Comparison of ENCODE assay signal across 3 fruit fly cellular contexts in the genomic region with DNA sequence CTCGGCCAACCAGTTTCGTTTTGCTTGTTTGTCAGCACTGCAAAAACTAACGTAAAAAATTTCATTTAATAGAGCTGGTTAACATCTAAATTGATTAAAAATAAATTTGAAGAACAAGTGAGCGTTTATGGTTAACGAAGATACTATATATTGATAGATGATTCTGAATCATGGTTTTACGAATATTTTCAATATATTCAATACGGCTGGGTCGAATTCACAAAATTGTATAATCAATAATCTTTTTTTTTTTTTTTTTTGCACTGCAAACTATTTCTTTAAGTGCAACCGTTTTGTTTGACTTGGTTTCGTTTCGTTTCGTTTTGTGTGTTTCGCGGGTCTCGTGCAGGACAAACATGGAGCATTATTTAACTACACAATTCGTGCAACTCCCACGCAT.
A peak's percentile ranks its signal among the peaks of the same experiment; 100 is the strongest.
TF ChIP-seq lines count a peak whose summit lies in the region.

No protein-coding gene starts in this region.

TF ChIP-seq in whole organism, prepupa, 60 proteins besides CTCF, POLR2A, EP300 and RAD21 (continues in another document):
- TF ChIP-seq CG16779 (tag; optimal IDR thresholded peaks at IDR 0.05; lab: Kevin White, UChicago) (no peak), CG3032 (tag; optimal IDR thresholded peaks at IDR 0.05; lab: Kevin White, UChicago) (no peak), CG8319 (GFP tag; optimal IDR thresholded peaks at IDR 0.05; lab: Kevin White, UChicago) (no peak), acj6 (GFP tag; optimal IDR thresholded peaks at IDR 0.05; lab: Kevin White, UChicago) (peak; percentile 37), CG1621 (tag; optimal IDR thresholded peaks at IDR 0.05; lab: Kevin White, UChicago) (no peak), CG8119 (GFP tag; IDR thresholded peaks at IDR 0.05; lab: Robert Waterston, UW) (peak; percentile 86), ss (GFP tag; optimal IDR thresholded peaks at IDR 0.05; lab: Kevin White, UChicago) (no peak), eg (GFP tag; IDR thresholded peaks at IDR 0.05; lab: Robert Waterston, UW) (peak; percentile 60; the same call in 2 of the 3 replicates), CG6163 (GFP tag; IDR thresholded peaks at IDR 0.05; lab: Robert Waterston, UW) (peak; percentile 40; the same call in 1 of the 3 replicates), CG10669 (GFP tag; optimal IDR thresholded peaks at IDR 0.05; lab: Kevin White, UChicago) (no peak), CG6808 (GFP tag; optimal IDR thresholded peaks at IDR 0.05; lab: Kevin White, UChicago) (no peak), Gug (GFP tag; IDR thresholded peaks at IDR 0.05; lab: Robert Waterston, UW) (0 out of 2 replicates have a peak, but pooled peaks have one; percentile 11), CG6792 (GFP tag; optimal IDR thresholded peaks at IDR 0.05; lab: Kevin White, UChicago) (no peak), Hr38 (GFP tag; optimal IDR thresholded peaks at IDR 0.05; lab: Kevin White, UChicago) (no peak), CG34406 (GFP tag; optimal IDR thresholded peaks at IDR 0.05; lab: Kevin White, UChicago) (peak; percentile 28), dac (GFP tag; optimal IDR thresholded peaks at IDR 0.05; lab: Kevin White, UChicago) (peak; percentile 10), lz (GFP tag; optimal IDR thresholded peaks at IDR 0.05; lab: Kevin White, UChicago) (peak; percentile 60), Ets96B (tag; optimal IDR thresholded peaks at IDR 0.05; lab: Kevin White, UChicago) (no peak), salr (GFP tag; optimal IDR thresholded peaks at IDR 0.05; lab: Kevin White, UChicago) (peak in 1 of 2 experiments; percentile 44), Eip75B (GFP tag; optimal IDR thresholded peaks at IDR 0.05; lab: Kevin White, UChicago) (peak; percentile 22), net (GFP tag; optimal IDR thresholded peaks at IDR 0.05; lab: Kevin White, UChicago) (peak; percentile 46), Smox (GFP tag; optimal IDR thresholded peaks at IDR 0.05; lab: Kevin White, UChicago) (peak; percentile 54), pdm3 (GFP tag; optimal IDR thresholded peaks at IDR 0.05; lab: Kevin White, UChicago) (peak; percentile 60), CG11294 (GFP tag; IDR thresholded peaks at IDR 0.05; lab: Robert Waterston, UW) (no peak), Hr4 (GFP tag; optimal IDR thresholded peaks at IDR 0.05; lab: Kevin White, UChicago) (peak; percentile 69), topi (GFP tag; optimal IDR thresholded peaks at IDR 0.05; lab: Kevin White, UChicago) (peak; percentile 65), Eip78C (GFP tag; lab: Kevin White, UChicago) (peak; percentile 90), CG3919 (GFP tag; optimal IDR thresholded peaks at IDR 0.05; lab: Kevin White, UChicago) (peak; percentile 44), fkh (GFP tag; optimal IDR thresholded peaks at IDR 0.05; lab: Kevin White, UChicago) (no peak)

TF ChIP-seq in whole organism, pupa, 21 proteins besides CTCF, POLR2A, EP300 and RAD21:
- TF ChIP-seq Ets98B (GFP tag; IDR thresholded peaks at IDR 0.05; lab: Robert Waterston, UW) = peak; percentile 55
- TF ChIP-seq CG14655 (GFP tag; optimal IDR thresholded peaks at IDR 0.05; lab: Kevin White, UChicago) = peak; percentile 72
- TF ChIP-seq CG34367 (tag; optimal IDR thresholded peaks at IDR 0.05; lab: Kevin White, UChicago) = no peak
- TF ChIP-seq CG10348 (GFP tag; IDR thresholded peaks at IDR 0.05; lab: Robert Waterston, UW) = no peak
- TF ChIP-seq Pif1B (GFP tag; optimal IDR thresholded peaks at IDR 0.05; lab: Kevin White, UChicago) = peak; percentile 38
- TF ChIP-seq CG32121 (GFP tag; IDR thresholded peaks at IDR 0.05; lab: Robert Waterston, UW) = peak; percentile 66
- no peak for TF ChIP-seq CG15710 (tag; optimal IDR thresholded peaks at IDR 0.05; lab: Kevin White, UChicago)
- TF ChIP-seq CG9948 (tag; optimal IDR thresholded peaks at IDR 0.05; lab: Kevin White, UChicago) = peak; percentile 34
- no peak for TF ChIP-seq rn (GFP tag; IDR thresholded peaks at IDR 0.05; lab: Robert Waterston, UW)
- TF ChIP-seq CG4496 (GFP tag; IDR thresholded peaks at IDR 0.05; lab: Robert Waterston, UW) = 0 out of 3 replicates have a peak, but pooled peaks have one; percentile 40
- no peak for TF ChIP-seq D1 (tag; optimal IDR thresholded peaks at IDR 0.05; lab: Kevin White, UChicago)
- peak; percentile 56 for TF ChIP-seq CG8301 (tag; optimal IDR thresholded peaks at IDR 0.05; lab: Kevin White, UChicago)
- TF ChIP-seq Snoo (tag; optimal IDR thresholded peaks at IDR 0.05; lab: Kevin White, UChicago) = peak; percentile 10
- peak; percentile 45 for TF ChIP-seq Pif1A (GFP tag; optimal IDR thresholded peaks at IDR 0.05; lab: Kevin White, UChicago)
- peak; percentile 1 for TF ChIP-seq CG17806 (tag; optimal IDR thresholded peaks at IDR 0.05; lab: Kevin White, UChicago)

TF ChIP-seq in whole organism, wandering third instar larva, 38 proteins besides CTCF, POLR2A, EP300 and RAD21:
- no peak for TF ChIP-seq sv (GFP tag; optimal IDR thresholded peaks at IDR 0.05; lab: Kevin White, UChicago)
- no peak for TF ChIP-seq pan (optimal IDR thresholded peaks at IDR 0.05; lab: Kevin White, UChicago)
- no peak for TF ChIP-seq CG9705 (GFP tag; optimal IDR thresholded peaks at IDR 0.05; lab: Kevin White, UChicago)
- peak; percentile 67 for TF ChIP-seq fru (GFP tag; optimal IDR thresholded peaks at IDR 0.05; lab: Kevin White, UChicago)
- no peak for TF ChIP-seq Jra (GFP tag; optimal IDR thresholded peaks at IDR 0.05; lab: Kevin White, UChicago)
- no peak for TF ChIP-seq Mio (GFP tag; optimal IDR thresholded peaks at IDR 0.05; lab: Kevin White, UChicago)
- peak; percentile 57 for TF ChIP-seq OdsH (GFP tag; optimal IDR thresholded peaks at IDR 0.05; lab: Kevin White, UChicago)
- peak; percentile 59 for TF ChIP-seq h (GFP tag; optimal IDR thresholded peaks at IDR 0.05; lab: Kevin White, UChicago)
- no peak for TF ChIP-seq Hr78 (GFP tag; optimal IDR thresholded peaks at IDR 0.05; lab: Kevin White, UChicago)
- no peak for TF ChIP-seq Dif (GFP tag; optimal IDR thresholded peaks at IDR 0.05; lab: Kevin White, UChicago; ENCODE audit: partially characterized antibody)
- no peak for TF ChIP-seq GATAd (GFP tag; optimal IDR thresholded peaks at IDR 0.05; lab: Kevin White, UChicago)
- no peak for TF ChIP-seq lola (GFP tag; optimal IDR thresholded peaks at IDR 0.05; lab: Kevin White, UChicago)
- TF ChIP-seq brk (GFP tag; optimal IDR thresholded peaks at IDR 0.05; lab: Kevin White, UChicago) = no peak
- no peak for TF ChIP-seq jim (GFP tag; optimal IDR thresholded peaks at IDR 0.05; lab: Kevin White, UChicago)
- TF ChIP-seq Hnf4 (GFP tag; optimal IDR thresholded peaks at IDR 0.05; lab: Kevin White, UChicago) = no peak
- TF ChIP-seq rgr (GFP tag; optimal IDR thresholded peaks at IDR 0.05; lab: Kevin White, UChicago) = peak; percentile 45
- no peak for TF ChIP-seq Dfd (GFP tag; optimal IDR thresholded peaks at IDR 0.05; lab: Kevin White, UChicago)
- TF ChIP-seq psq (GFP tag; optimal IDR thresholded peaks at IDR 0.05; lab: Kevin White, UChicago) = peak; percentile 29
- TF ChIP-seq Rel (GFP tag; optimal IDR thresholded peaks at IDR 0.05; lab: Kevin White, UChicago) = no peak
- no peak for TF ChIP-seq Rel (tag; optimal IDR thresholded peaks at IDR 0.05; lab: Kevin White, UChicago)
- peak; percentile 54 for TF ChIP-seq HLH106 (tag; optimal IDR thresholded peaks at IDR 0.05; lab: Kevin White, UChicago)
- TF ChIP-seq Hr83 (GFP tag; optimal IDR thresholded peaks at IDR 0.05; lab: Kevin White, UChicago; ENCODE audit: poor library complexity, severe bottlenecking) = no peak
- no peak for TF ChIP-seq sage (GFP tag; optimal IDR thresholded peaks at IDR 0.05; lab: Kevin White, UChicago)
- no peak for TF ChIP-seq dl (GFP tag; optimal IDR thresholded peaks at IDR 0.05; lab: Kevin White, UChicago; ENCODE audit: insufficient read depth in 1 of 2, partially characterized antibody in 2 of 2)
- TF ChIP-seq tai (GFP tag; optimal IDR thresholded peaks at IDR 0.05; lab: Kevin White, UChicago) = peak; percentile 26
- peak in 1 of 2 experiments; percentile 63 for TF ChIP-seq foxo (GFP tag; optimal IDR thresholded peaks at IDR 0.05; lab: Kevin White, UChicago)
- TF ChIP-seq Vsx2 (GFP tag; optimal IDR thresholded peaks at IDR 0.05; lab: Kevin White, UChicago; ENCODE audit: partially characterized antibody) = no peak
- TF ChIP-seq dmrt93B (GFP tag; optimal IDR thresholded peaks at IDR 0.05; lab: Kevin White, UChicago) = no peak
- peak; percentile 56 for TF ChIP-seq Sp1 (GFP tag; optimal IDR thresholded peaks at IDR 0.05; lab: Kevin White, UChicago)
- TF ChIP-seq N (GFP tag; optimal IDR thresholded peaks at IDR 0.05; lab: Kevin White, UChicago) = no peak
- peak; percentile 8 for TF ChIP-seq br (GFP tag; optimal IDR thresholded peaks at IDR 0.05; lab: Kevin White, UChicago)
- TF ChIP-seq usp (GFP tag; optimal IDR thresholded peaks at IDR 0.05; lab: Kevin White, UChicago) = no peak
- no peak for TF ChIP-seq Myc (optimal IDR thresholded peaks at IDR 0.05; lab: Kevin White, UChicago)
- no peak for TF ChIP-seq Abd-B (GFP tag; optimal IDR thresholded peaks at IDR 0.05; lab: Kevin White, UChicago)
- TF ChIP-seq CrebA (GFP tag; optimal IDR thresholded peaks at IDR 0.05; lab: Kevin White, UChicago; ENCODE audit: borderline replicate concordance) = no peak
- peak; percentile 41 for TF ChIP-seq ey (GFP tag; optimal IDR thresholded peaks at IDR 0.05; lab: Kevin White, UChicago)
- no peak for TF ChIP-seq dsf (GFP tag; optimal IDR thresholded peaks at IDR 0.05; lab: Kevin White, UChicago; ENCODE audit: borderline replicate concordance)
- TF ChIP-seq woc (GFP tag; optimal IDR thresholded peaks at IDR 0.05; lab: Kevin White, UChicago) = peak; percentile 6
- no peak for TF ChIP-seq CG32264 (GFP tag; optimal IDR thresholded peaks at IDR 0.05; lab: Kevin White, UChicago)
